Fruit fly (Drosophila melanogaster): Measurements from ENCODE around the gene eIF4E5.

DNA sequence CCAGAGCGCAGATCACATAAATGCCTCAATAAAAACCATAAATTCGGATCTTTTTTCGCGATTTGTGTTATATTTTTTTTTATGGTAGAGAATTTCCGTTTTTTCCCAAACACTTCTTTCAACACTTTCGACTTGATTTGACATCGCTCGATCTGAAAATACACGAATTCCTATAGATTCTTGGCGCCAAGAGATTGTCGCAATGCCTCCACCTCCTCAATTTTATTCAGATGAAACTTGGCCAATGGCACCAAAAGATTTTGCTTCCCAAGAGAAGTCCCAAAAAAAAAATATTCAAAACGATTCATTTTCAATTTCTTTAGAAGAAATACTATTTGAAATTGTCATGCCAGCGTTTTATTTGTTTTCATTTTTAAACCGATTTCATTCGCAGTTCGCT lies 9.9 kb downstream of the eIF4E5 start:
- TF ChIP-seq salr (GFP tag; optimal IDR thresholded peaks at IDR 0.05) = no peak
- TF ChIP-seq CG11762 (GFP tag; optimal IDR thresholded peaks at IDR 0.05; ENCODE audit: insufficient read depth) = no peak
- TF ChIP-seq svp (GFP tag) = no peak
- TF ChIP-seq fd85E (GFP tag; optimal IDR thresholded peaks at IDR 0.05) = no peak
- TF ChIP-seq CG3032 (tag; optimal IDR thresholded peaks at IDR 0.05) = no peak
- TF ChIP-seq Smox (GFP tag; optimal IDR thresholded peaks at IDR 0.05) = no peak
- TF ChIP-seq CG3919 (GFP tag; optimal IDR thresholded peaks at IDR 0.05) = no peak
- TF ChIP-seq cyc (GFP tag; optimal IDR thresholded peaks at IDR 0.05) = no peak
- TF ChIP-seq pdm3 (GFP tag; optimal IDR thresholded peaks at IDR 0.05) = no peak
- no peak for TF ChIP-seq Sox102F (GFP tag; optimal IDR thresholded peaks at IDR 0.05)
- no peak for TF ChIP-seq Eip75B (GFP tag; optimal IDR thresholded peaks at IDR 0.05)
- TF ChIP-seq CG6808 (GFP tag; optimal IDR thresholded peaks at IDR 0.05) = no peak
- TF ChIP-seq CG8632 (GFP tag; optimal IDR thresholded peaks at IDR 0.05) = no peak
- TF ChIP-seq CG31627 (GFP tag; optimal IDR thresholded peaks at IDR 0.05) = no peak

All from whole organism, prepupa.